Worm (Caenorhabditis elegans) whole organism, late embryonic: Measurements from ENCODE around the gene C09F9.1.

Source experiments
- C38D4.7 ChIP-seq: fragments of 200-800 bp; sonication (Bioruptor generic); optimal IDR thresholded peaks from 2 replicates; lab custom pipeline; 2018; ENCODE audit warnings: mild to moderate bottlenecking, missing genetic modification characterization, moderate library complexity, missing compliant biosample characterization
- F13H6.1 ChIP-seq: sonication (generic microtip); optimal IDR thresholded peaks from 2 replicates; lab custom pipeline; 2016; ENCODE audit warnings: missing genetic modification characterization, missing compliant biosample characterization
- T23F11.4 ChIP-seq: fragments of 200-800 bp; sonication (Bioruptor generic); optimal IDR thresholded peaks from 2 replicates; lab custom pipeline; 2018; ENCODE audit warnings: mild to moderate bottlenecking, missing genetic modification characterization, missing compliant biosample characterization
- ceh-18 ChIP-seq: sonication (generic microtip); optimal IDR thresholded peaks from 2 replicates; lab custom pipeline; 2016; ENCODE audit warnings: missing genetic modification characterization, missing compliant biosample characterization
- ceh-22 ChIP-seq: sonication (generic microtip); optimal IDR thresholded peaks from 2 replicates; lab custom pipeline; 2017; ENCODE audit warnings: missing biosample characterization, missing genetic modification characterization
- ceh-24 ChIP-seq: sonication (generic microtip); optimal IDR thresholded peaks from 2 replicates; lab custom pipeline; 2016; ENCODE audit warnings: mild to moderate bottlenecking, missing genetic modification characterization, missing compliant biosample characterization
- ceh-30 ChIP-seq: fragments of 150-350 bp; optimal IDR thresholded peaks from 2 replicates; lab custom pipeline; 2014; ENCODE audit warnings: missing biosample characterization, missing genetic modification characterization
- ceh-34 ChIP-seq: sonication (generic microtip); optimal IDR thresholded peaks from 2 replicates; lab custom pipeline; 2016; ENCODE audit warnings: mild to moderate bottlenecking, missing genetic modification characterization, missing compliant biosample characterization
- ceh-48 ChIP-seq: sonication (generic microtip); optimal IDR thresholded peaks from 2 replicates; lab custom pipeline; 2016; ENCODE audit warnings: missing genetic modification characterization, inconsistent platforms, missing compliant biosample characterization
- dve-1 ChIP-seq: sonication (generic microtip); optimal IDR thresholded peaks from 2 replicates; lab custom pipeline; 2017; ENCODE audit warnings: antibody characterized with exemption, mild to moderate bottlenecking, missing genetic modification characterization, missing compliant biosample characterization
- eyg-1 ChIP-seq: sonication (generic microtip); optimal IDR thresholded peaks from 2 replicates; lab custom pipeline; 2016; ENCODE audit warnings: missing genotype, missing genetic modification characterization, missing compliant biosample characterization
- fax-1 ChIP-seq: sonication (generic microtip); optimal IDR thresholded peaks from 2 replicates; lab custom pipeline; 2016; ENCODE audit warnings: missing genotype, missing genetic modification characterization, missing compliant biosample characterization
- fkh-10 ChIP-seq: fragments of 150-350 bp; optimal IDR thresholded peaks from 2 replicates; lab custom pipeline; 2014; ENCODE audit warnings: missing biosample characterization, missing genetic modification reagents, missing genetic modification characterization
- fkh-6 ChIP-seq: sonication (generic microtip); optimal IDR thresholded peaks from 2 replicates; lab custom pipeline; 2016; ENCODE audit warnings: missing genetic modification characterization, missing compliant biosample characterization
- gmeb-2 ChIP-seq: sonication (generic microtip); optimal IDR thresholded peaks from 2 replicates; lab custom pipeline; 2016; ENCODE audit warnings: missing genetic modification characterization, inconsistent platforms, missing compliant biosample characterization
- hlh-13 ChIP-seq: fragments of 200-800 bp; sonication (Bioruptor generic); optimal IDR thresholded peaks from 2 replicates; lab custom pipeline; 2018; ENCODE audit warnings: mild to moderate bottlenecking, missing genetic modification characterization, missing compliant biosample characterization
- hlh-30 ChIP-seq: sonication (generic microtip); optimal IDR thresholded peaks from 2 replicates; lab custom pipeline; 2017; ENCODE audit warnings: antibody characterized with exemption, missing genetic modification characterization, missing compliant biosample characterization; ENCODE audit not compliant: insufficient read depth
- hlh-8 ChIP-seq: sonication (generic microtip); optimal IDR thresholded peaks from 2 replicates; lab custom pipeline; 2016; ENCODE audit warnings: missing genotype, missing genetic modification characterization, missing compliant biosample characterization
- madf-2 ChIP-seq: sonication (generic microtip); optimal IDR thresholded peaks from 2 replicates; lab custom pipeline; 2017; ENCODE audit warnings: missing genetic modification characterization, missing compliant biosample characterization
- mec-3 ChIP-seq: sonication (generic microtip); optimal IDR thresholded peaks from 2 replicates; lab custom pipeline; 2016; ENCODE audit warnings: borderline replicate concordance, missing genetic modification characterization, missing compliant biosample characterization
- nhr-232 ChIP-seq: sonication (generic microtip); optimal IDR thresholded peaks from 2 replicates; lab custom pipeline; 2016; ENCODE audit warnings: missing genetic modification characterization, missing compliant biosample characterization
- npax-4 ChIP-seq: sonication (generic microtip); optimal IDR thresholded peaks from 2 replicates; lab custom pipeline; 2016; ENCODE audit warnings: missing genetic modification characterization, missing compliant biosample characterization
- odd-2 ChIP-seq: sonication (generic microtip); optimal IDR thresholded peaks from 2 replicates; lab custom pipeline; 2017; ENCODE audit warnings: antibody characterized with exemption, mild to moderate bottlenecking, missing genetic modification characterization, missing compliant biosample characterization
- pat-9 ChIP-seq: fragments of 200-800 bp; sonication (Bioruptor generic); optimal IDR thresholded peaks from 2 replicates; lab custom pipeline; 2018; ENCODE audit warnings: mild to moderate bottlenecking, missing genetic modification characterization, moderate library complexity, missing compliant biosample characterization
- pax-1 ChIP-seq: fragments of 150-350 bp; optimal IDR thresholded peaks from 2 replicates; lab custom pipeline; 2014; ENCODE audit warnings: missing biosample characterization, missing genetic modification characterization
- pha-4 ChIP-seq: fragments of 150-350 bp; optimal IDR thresholded peaks from 2 replicates; lab custom pipeline; 2018; ENCODE audit warnings: missing biosample characterization, missing genetic modification reagents, missing genetic modification characterization
- pqm-1 ChIP-seq: sonication (generic microtip); optimal IDR thresholded peaks from 2 replicates; lab custom pipeline; 2016; ENCODE audit warnings: missing genetic modification characterization, missing compliant biosample characterization
- pros-1 ChIP-seq: fragments of 150-350 bp; optimal IDR thresholded peaks from 2 replicates; lab custom pipeline; 2014; ENCODE audit warnings: missing biosample characterization, missing genetic modification reagents, missing genetic modification characterization
- ref-2 ChIP-seq: sonication (generic microtip); optimal IDR thresholded peaks from 2 replicates; lab custom pipeline; 2016; ENCODE audit warnings: missing genetic modification characterization, missing compliant biosample characterization
- tbx-2 ChIP-seq: sonication (generic microtip); optimal IDR thresholded peaks from 2 replicates; lab custom pipeline; 2016; ENCODE audit warnings: missing genetic modification characterization, missing compliant biosample characterization
- tbx-7 ChIP-seq: sonication (generic microtip); optimal IDR thresholded peaks from 2 replicates; lab custom pipeline; 2016; ENCODE audit warnings: missing genotype, missing genetic modification characterization, missing compliant biosample characterization
- ttx-3 ChIP-seq: sonication (generic microtip); optimal IDR thresholded peaks from 2 replicates; lab custom pipeline; 2016; ENCODE audit warnings: missing genetic modification reagents, missing genetic modification characterization, missing compliant biosample characterization
- unc-3 ChIP-seq, 2 experiments: fragments of 200-800 bp in 1 of 2; sonication (Bioruptor generic) in 1 of 2; sonication (generic microtip) in 1 of 2; conservative IDR thresholded peaks in 1 of 2; optimal IDR thresholded peaks in 1 of 2; 2 replicates each; pipeline versions ENCODE4 v1.3.6 to Lab custom; 2016 to 2022; ENCODE audit warnings: missing compliant biosample characterization in 2 of 2, missing genetic modification characterization in 2 of 2, missing genetic modification reagents in 1 of 2
- unc-42 ChIP-seq: sonication (generic microtip); optimal IDR thresholded peaks from 2 replicates; lab custom pipeline; 2016; ENCODE audit warnings: missing genotype, missing genetic modification characterization, missing compliant biosample characterization
- zip-5 ChIP-seq: sonication (generic microtip); optimal IDR thresholded peaks from 2 replicates; lab custom pipeline; 2016; ENCODE audit warnings: missing genetic modification characterization, missing compliant biosample characterization

Gene C09F9.1

DNA sequence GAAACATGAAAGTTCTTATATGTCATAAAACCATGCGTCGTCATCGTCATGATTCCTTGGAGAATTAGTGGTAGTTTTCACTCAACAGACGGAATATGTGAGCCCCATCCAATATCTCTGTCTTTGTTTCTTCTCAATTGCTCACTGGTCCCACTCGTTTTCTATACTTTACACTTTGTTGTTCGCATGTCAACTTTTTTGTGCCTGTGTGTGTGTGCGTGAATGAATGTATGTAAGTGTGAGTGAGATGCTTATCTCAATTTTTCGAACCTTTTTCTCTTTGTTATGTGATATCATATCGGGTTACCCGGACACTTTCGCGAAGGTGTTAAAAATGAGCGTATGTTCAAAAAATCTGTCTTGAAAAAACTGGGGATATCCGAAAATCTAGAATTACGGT lies 26.1 kb upstream of the C09F9.1 start:
- TF ChIP-seq pha-4 = no peak
- TF ChIP-seq pax-1 (tag; lab: Kevin White, UChicago) = no peak

- TF ChIP-seq gmeb-2 (tag; lab: Kevin White, UChicago) (no peak), eyg-1 (no peak), fax-1 (tag; lab: Kevin White, UChicago) (no peak), pqm-1 (no peak)
Observed at ce11 chrII:14673636-14674035, 24.5 kb upstream of the C09F9.1 start.

DNA sequence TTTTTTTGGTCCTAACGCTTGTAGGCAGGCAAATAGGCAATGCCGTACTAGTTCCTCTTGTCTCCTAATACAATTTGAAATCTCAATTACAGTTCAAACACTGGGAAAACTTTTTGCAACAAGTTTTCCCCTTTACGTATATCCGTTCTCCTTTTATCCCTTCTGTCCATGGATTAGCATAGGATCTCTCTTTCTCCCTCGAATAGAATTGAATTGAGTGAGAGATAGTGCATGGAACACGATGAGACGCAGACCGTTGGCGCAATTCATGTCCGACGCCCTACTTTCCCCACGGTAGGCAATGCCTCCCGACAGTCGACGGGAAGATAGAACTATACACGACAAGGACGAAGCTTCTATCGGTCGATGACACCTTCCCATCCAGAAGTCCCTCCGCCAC lies 20.0 kb upstream of the C09F9.1 start, which contains the start of gene hhat-1:
hhat-1 (plus strand) TSS at position 301 of the 400 bp plus-strand sequence.
- no peak for TF ChIP-seq odd-2 (tag; lab: Kevin White, UChicago)
- no peak for TF ChIP-seq pqm-1
- no peak for TF ChIP-seq pat-9 (tag; lab: Kevin White, UChicago)
- TF ChIP-seq tbx-7 = no peak
- TF ChIP-seq fkh-10 (GFP tag; lab: Kevin White, UChicago) = no peak
- TF ChIP-seq dve-1 (tag; lab: Kevin White, UChicago) = no peak
- TF ChIP-seq ref-2 (tag; lab: Kevin White, UChicago) = peak; percentile 11
- TF ChIP-seq C38D4.7 (GFP tag; lab: Kevin White, UChicago) = no peak

- no peak for TF ChIP-seq ceh-22
Observed at ce11 chrII:14683646-14684045, 14.5 kb upstream of the C09F9.1 start.

DNA sequence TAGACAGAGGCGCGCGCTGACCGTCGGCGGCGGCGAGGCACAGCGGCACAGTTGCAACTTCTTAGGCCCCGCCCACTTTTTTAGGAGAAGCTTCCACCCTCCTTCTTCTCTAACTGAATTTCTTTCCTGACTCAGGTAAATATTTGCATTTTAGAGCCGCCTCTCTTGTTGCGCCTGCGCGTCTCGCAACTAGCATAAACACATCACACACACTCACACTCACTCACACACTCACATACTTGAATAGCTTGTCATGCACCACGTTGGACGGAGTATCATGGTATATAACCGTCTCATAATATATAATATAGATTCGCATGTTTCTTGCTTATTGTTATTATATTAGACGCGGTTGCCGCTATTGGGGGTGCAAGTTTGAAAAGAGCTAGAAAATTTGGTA lies 13.8 kb upstream of the C09F9.1 start, which contains the start of gene unc-52:
unc-52 (minus strand) TSS at position 80 of the 400 bp plus-strand sequence.
- TF ChIP-seq tbx-7 (no peak), madf-2 (no peak), hlh-30 (no peak), ceh-34 (tag; lab: Kevin White, UChicago) (no peak), odd-2 (tag; lab: Kevin White, UChicago) (no peak), F13H6.1 (no peak), tbx-2 (tag; lab: Kevin White, UChicago) (no peak), ceh-48 (tag; lab: Kevin White, UChicago) (no peak), ceh-24 (no peak), hlh-8 (tag; lab: Kevin White, UChicago) (no peak), ceh-18 (tag; lab: Kevin White, UChicago) (no peak), mec-3 (tag; lab: Kevin White, UChicago) (no peak), ref-2 (tag; lab: Kevin White, UChicago) (no peak), pax-1 (tag; lab: Kevin White, UChicago) (no peak), gmeb-2 (tag; lab: Kevin White, UChicago) (no peak), T23F11.4 (no peak), pros-1 (tag; lab: Kevin White, UChicago) (no peak), unc-3 (GFP tag; conservative IDR thresholded peaks at IDR 0.05; lab: Robert Waterston, UW) (no peak), unc-3 (tag; optimal IDR thresholded peaks at IDR 0.05; lab: Kevin White, UChicago) (no peak), fkh-6 (tag; lab: Kevin White, UChicago) (no peak), nhr-232 (tag; lab: Kevin White, UChicago) (no peak)

ce11 chrII:14695201-14695600 lies 3.0 kb upstream of the C09F9.1 start, which contains the start of gene K02B7.3:
TSS of gene K02B7.3 (minus strand) at chrII:14695301.
- no peak for TF ChIP-seq unc-42 (tag; lab: Kevin White, UChicago)
- no peak for TF ChIP-seq T23F11.4
- TF ChIP-seq fkh-6 (tag; lab: Kevin White, UChicago) = no peak
- no peak for TF ChIP-seq C38D4.7 (GFP tag; lab: Kevin White, UChicago)
- TF ChIP-seq ceh-30 (tag; lab: Kevin White, UChicago) = no peak
- TF ChIP-seq ttx-3 (tag; lab: Kevin White, UChicago) = no peak
- no peak for TF ChIP-seq hlh-13 (GFP tag; lab: Kevin White, UChicago)
- no peak for TF ChIP-seq npax-4 (tag; lab: Kevin White, UChicago)
- no peak for TF ChIP-seq ceh-22
- TF ChIP-seq eyg-1 = no peak
- TF ChIP-seq zip-5 (tag; lab: Kevin White, UChicago) = no peak
